Worm (Caenorhabditis elegans): ENCODE data around the gene srh-214.

DNA sequence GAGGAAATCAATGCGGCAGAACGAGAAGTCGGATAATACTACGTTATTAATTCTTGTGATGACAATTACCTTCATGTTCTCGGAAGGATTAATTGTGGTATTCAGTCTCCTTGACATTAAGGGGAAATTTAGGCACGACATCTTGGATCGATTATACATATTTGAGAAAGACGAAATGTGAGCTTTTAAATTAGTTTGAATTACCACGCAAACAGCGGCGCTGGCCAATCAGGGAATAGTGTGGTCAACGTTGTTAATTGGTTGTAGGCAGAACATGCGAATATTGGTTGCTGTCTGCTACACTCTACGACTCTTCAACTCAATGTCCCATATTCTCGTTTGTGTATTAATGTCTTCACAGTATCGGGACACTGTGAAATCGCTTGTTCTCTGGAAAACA lies 45.4 kb upstream of the srh-214 start, which contains the start of gene F49A5.10:
- TF ChIP-seq nhr-76 (tag; optimal IDR thresholded peaks at IDR 0.05) (no peak), nhr-23 (tag; optimal IDR thresholded peaks at IDR 0.05) (no peak), fkh-10 (GFP tag; optimal IDR thresholded peaks at IDR 0.05) (no peak), ceh-82 (tag; optimal IDR thresholded peaks at IDR 0.05) (no peak), lin-15B (tag; optimal IDR thresholded peaks at IDR 0.05) (no peak), unc-39 (tag; optimal IDR thresholded peaks at IDR 0.05) (no peak), skn-1 (tag; optimal IDR thresholded peaks at IDR 0.05) (no peak), pha-4 (tag; optimal IDR thresholded peaks at IDR 0.05) (no peak), R02D3.7 (tag; optimal IDR thresholded peaks at IDR 0.05) (no peak), snpc-4 (tag; optimal IDR thresholded peaks at IDR 0.05) (no peak), mdl-1 (tag; optimal IDR thresholded peaks at IDR 0.05) (no peak), nhr-12 (tag; optimal IDR thresholded peaks at IDR 0.05) (no peak)

Measured in whole organism, L3 larva.